Fruit fly (Drosophila melanogaster) whole organism, embryonic: ENCODE results near the gene CG10702.

ENCODE experiments used
- Atf3 ChIP-seq: fragments of 200-800 bp; sonication (Bioruptor generic); optimal IDR thresholded peaks from 3 replicates; lab custom pipeline; 2016; ENCODE audit warnings: missing biosample characterization, missing genetic modification characterization
- B-H2 ChIP-seq: fragments of 200-800 bp; sonication (Bioruptor generic); optimal IDR thresholded peaks from 2 replicates; lab custom pipeline; 2018; ENCODE audit warnings: missing biosample characterization, mild to moderate bottlenecking, missing genetic modification characterization
- BEAF-32 ChIP-seq: fragments of 200-800 bp; sonication (Bioruptor generic); optimal IDR thresholded peaks from 3 replicates; lab custom pipeline; 2017; ENCODE audit warnings: missing biosample characterization, missing genetic modification characterization, mild to moderate bottlenecking, moderate library complexity, missing genetic modification reagents
- CG10274 ChIP-seq: fragments of 200-800 bp; sonication (Bioruptor generic); optimal IDR thresholded peaks from 3 replicates; lab custom pipeline; 2017; ENCODE audit warnings: missing biosample characterization, mild to moderate bottlenecking, missing genetic modification characterization
- CG10462 ChIP-seq: fragments of 200-800 bp; sonication (Bioruptor generic); optimal IDR thresholded peaks from 2 replicates; lab custom pipeline; 2016; ENCODE audit warnings: missing biosample characterization, missing genetic modification characterization
- CG10959 ChIP-seq: fragments of 200-800 bp; sonication (Bioruptor generic); IDR thresholded peaks from 2 replicates; pipeline ENCODE4 v1.3.6; 2022; ENCODE audit warnings: missing biosample characterization, missing genetic modification characterization
- CG11504 ChIP-seq: fragments of 200-800 bp; sonication (Bioruptor generic); optimal IDR thresholded peaks from 3 replicates; lab custom pipeline; 2019; ENCODE audit warnings: missing biosample characterization, mild to moderate bottlenecking, missing genetic modification characterization, moderate library complexity
- CG14710 ChIP-seq: fragments of 200-800 bp; sonication (Bioruptor generic); optimal IDR thresholded peaks from 3 replicates; lab custom pipeline; 2019; ENCODE audit warnings: missing biosample characterization, mild to moderate bottlenecking, missing genetic modification characterization, moderate library complexity
- CG15601 ChIP-seq: fragments of 200-800 bp; sonication (Bioruptor generic); optimal IDR thresholded peaks from 3 replicates; lab custom pipeline; 2019; ENCODE audit warnings: missing biosample characterization, mild to moderate bottlenecking, missing genetic modification characterization, moderate library complexity
- CG1603 ChIP-seq: fragments of 200-800 bp; sonication (Bioruptor generic); optimal IDR thresholded peaks from 2 replicates; lab custom pipeline; 2019; ENCODE audit warnings: missing biosample characterization, mild to moderate bottlenecking, missing genetic modification characterization, moderate library complexity
- CG16779 ChIP-seq: fragments of 200-800 bp; sonication (Bioruptor generic); IDR thresholded peaks from 2 replicates; pipeline ENCODE4 v1.3.6; 2022; ENCODE audit warnings: missing biosample characterization, missing genetic modification characterization
- CG2116 ChIP-seq: fragments of 200-800 bp; sonication (Bioruptor generic); optimal IDR thresholded peaks from 3 replicates; lab custom pipeline; 2018; ENCODE audit warnings: missing biosample characterization, mild to moderate bottlenecking, missing genetic modification characterization
- CG4730 ChIP-seq: fragments of 200-800 bp; sonication (Bioruptor generic); IDR thresholded peaks from 2 replicates; pipeline ENCODE4 v1.3.6; 2022; ENCODE audit warnings: missing biosample characterization, missing genetic modification characterization
- CG7271 ChIP-seq: fragments of 200-800 bp; sonication (Bioruptor generic); optimal IDR thresholded peaks from 2 replicates; lab custom pipeline; 2018; ENCODE audit warnings: missing biosample characterization, mild to moderate bottlenecking, missing genetic modification characterization, moderate library complexity
- CG7372 ChIP-seq: fragments of 200-800 bp; sonication (Bioruptor generic); IDR thresholded peaks from 2 replicates; pipeline ENCODE4 v1.3.6; 2022; ENCODE audit warnings: missing biosample characterization, missing genetic modification characterization
- CG8359 ChIP-seq: fragments of 200-800 bp; sonication (Bioruptor generic); optimal IDR thresholded peaks from 2 replicates; lab custom pipeline; 2017; ENCODE audit warnings: missing biosample characterization, mild to moderate bottlenecking, missing genetic modification characterization, borderline replicate concordance
- CG8478 ChIP-seq: fragments of >200 bp; optimal IDR thresholded peaks from 2 replicates; lab custom pipeline; 2018
- CkIIα-i1 ChIP-seq: fragments of 200-800 bp; sonication (Bioruptor generic); IDR thresholded peaks from 2 replicates; pipeline ENCODE4 v1.3.6; 2022; ENCODE audit warnings: missing biosample characterization, missing genetic modification characterization
- CoRest ChIP-seq: fragments of 200-800 bp; sonication (Bioruptor generic); optimal IDR thresholded peaks from 3 replicates; lab custom pipeline; 2018; ENCODE audit warnings: missing biosample characterization, mild to moderate bottlenecking, missing genetic modification characterization, moderate library complexity
- CrebB ChIP-seq: fragments of 200-800 bp; sonication (Bioruptor generic); optimal IDR thresholded peaks from 3 replicates; lab custom pipeline; 2018; ENCODE audit warnings: missing biosample characterization, mild to moderate bottlenecking, missing genetic modification characterization
- Deaf1 ChIP-seq: fragments of 200-800 bp; optimal IDR thresholded peaks from 3 replicates; lab custom pipeline; 2019; ENCODE audit warnings: missing biosample characterization, mild to moderate bottlenecking, missing genetic modification characterization, moderate library complexity
- HHEX ChIP-seq: fragments of 200-800 bp; sonication (Bioruptor generic); optimal IDR thresholded peaks from 3 replicates; lab custom pipeline; 2017; ENCODE audit warnings: missing biosample characterization, mild to moderate bottlenecking, missing genetic modification characterization, missing genetic modification reagents
- Hr39 ChIP-seq: fragments of >200 bp; optimal IDR thresholded peaks from 2 replicates; lab custom pipeline; 2017
- Hr51 ChIP-seq, 2 experiments: fragments of 200-800 bp; sonication (Bioruptor generic); optimal IDR thresholded peaks; 2 replicates in 1 of 2; 3 replicates in 1 of 2; lab custom pipeline; 2016 to 2018; ENCODE audit warnings: missing biosample characterization in 2 of 2, missing genetic modification characterization in 2 of 2, mild to moderate bottlenecking in 1 of 2, moderate library complexity in 1 of 2
- Hsf ChIP-seq: fragments of 200-800 bp; sonication (Bioruptor generic); optimal IDR thresholded peaks from 3 replicates; lab custom pipeline; 2016; ENCODE audit warnings: missing biosample characterization, missing genetic modification characterization
- Jarid2 ChIP-seq: fragments of 200-800 bp; sonication (Bioruptor generic); optimal IDR thresholded peaks from 3 replicates; lab custom pipeline; 2017; ENCODE audit warnings: mild to moderate bottlenecking, missing biosample characterization, missing genetic modification reagents, missing genetic modification characterization
- Max ChIP-seq: fragments of 200-800 bp; sonication (Bioruptor generic); optimal IDR thresholded peaks from 2 replicates; lab custom pipeline; 2016; ENCODE audit warnings: missing biosample characterization, mild to moderate bottlenecking, missing genetic modification characterization
- Med ChIP-seq: fragments of 200-800 bp; sonication (Bioruptor generic); peaks from one replicate; lab custom pipeline; 2016; ENCODE audit warnings: missing biosample characterization, missing genetic modification characterization, mild to moderate bottlenecking, inconsistent platforms, moderate library complexity
- Nf-YB ChIP-seq: fragments of 200-800 bp; sonication (Bioruptor generic); optimal IDR thresholded peaks from 3 replicates; lab custom pipeline; 2019; ENCODE audit warnings: missing biosample characterization, mild to moderate bottlenecking, missing genetic modification characterization, moderate library complexity
- Optix ChIP-seq: fragments of 200-800 bp; sonication (Bioruptor generic); IDR thresholded peaks from 3 replicates; pipeline ENCODE4 v1.3.6; 2022; ENCODE audit warnings: missing biosample characterization, missing genetic modification characterization
- Six4 ChIP-seq: fragments of 200-800 bp; sonication (Bioruptor generic); optimal IDR thresholded peaks from 2 replicates; lab custom pipeline; 2016; ENCODE audit warnings: missing biosample characterization, missing genetic modification characterization
- cg ChIP-seq: fragments of 200-800 bp; sonication (Bioruptor generic); optimal IDR thresholded peaks from 3 replicates; lab custom pipeline; 2019; ENCODE audit warnings: missing biosample characterization, mild to moderate bottlenecking, missing genetic modification characterization, moderate library complexity
- crp ChIP-seq, 2 experiments: fragments of 200-800 bp; sonication (Bioruptor generic); optimal IDR thresholded peaks; 2 replicates in 1 of 2; 3 replicates in 1 of 2; lab custom pipeline; 2017; ENCODE audit warnings: missing biosample characterization in 2 of 2, missing genetic modification characterization in 2 of 2, mild to moderate bottlenecking in 1 of 2, moderate library complexity in 1 of 2
- gcm ChIP-seq: fragments of 200-800 bp; sonication (Bioruptor generic); optimal IDR thresholded peaks from 2 replicates; lab custom pipeline; 2019; ENCODE audit warnings: missing biosample characterization, mild to moderate bottlenecking, missing genetic modification characterization, moderate library complexity
- gsb ChIP-seq: fragments of 200-800 bp; sonication (Bioruptor generic); IDR thresholded peaks from 2 replicates; pipeline ENCODE4 v1.3.6; 2022; ENCODE audit warnings: missing biosample characterization, missing genetic modification characterization
- hbn ChIP-seq: fragments of 200-800 bp; sonication (Bioruptor generic); IDR thresholded peaks from 2 replicates; pipeline ENCODE4 v1.3.6; 2022; ENCODE audit warnings: missing biosample characterization, missing genetic modification characterization; ENCODE audit not compliant: partially characterized antibody
- lilli ChIP-seq: fragments of 200-800 bp; sonication (Bioruptor generic); optimal IDR thresholded peaks from 3 replicates; lab custom pipeline; 2016; ENCODE audit warnings: missing biosample characterization, missing genetic modification characterization
- pb ChIP-seq: fragments of 200-800 bp; sonication (Bioruptor generic); optimal IDR thresholded peaks from 3 replicates; lab custom pipeline; 2016; ENCODE audit warnings: missing biosample characterization, missing genetic modification characterization
- prd ChIP-seq, 3 experiments: fragments of >200 bp in 2 of 3; fragments of 200-800 bp in 1 of 3; sonication (Bioruptor generic) in 1 of 3; optimal IDR thresholded peaks in 2 of 3; IDR thresholded peaks in 1 of 3; 2 replicates in 2 of 3; 3 replicates in 1 of 3; pipeline versions ENCODE4 v1.3.6 to Lab custom; 2017 to 2022; ENCODE audit warnings: missing biosample characterization in 1 of 3, missing genetic modification characterization in 1 of 3
- scrt ChIP-seq: fragments of 200-800 bp; sonication (Bioruptor generic); optimal IDR thresholded peaks from 2 replicates; lab custom pipeline; 2018; ENCODE audit warnings: missing biosample characterization, mild to moderate bottlenecking, missing genetic modification characterization, moderate library complexity
- seq ChIP-seq: fragments of 200-800 bp; sonication (Bioruptor generic); IDR thresholded peaks from 2 replicates; pipeline ENCODE4 v1.3.6; 2022; ENCODE audit warnings: missing biosample characterization, missing genetic modification characterization
- sim ChIP-seq: fragments of 200-800 bp; sonication (Bioruptor generic); IDR thresholded peaks from 2 replicates; pipeline ENCODE4 v1.3.6; 2022; ENCODE audit warnings: missing biosample characterization, missing genetic modification characterization
- sob ChIP-seq: fragments of 200-800 bp; sonication (Bioruptor generic); IDR thresholded peaks from 2 replicates; pipeline ENCODE4 v1.3.6; 2022; ENCODE audit warnings: missing biosample characterization, missing genetic modification characterization
- sqz ChIP-seq: fragments of 200-800 bp; sonication (Bioruptor generic); optimal IDR thresholded peaks from 3 replicates; lab custom pipeline; 2018; ENCODE audit warnings: missing biosample characterization, mild to moderate bottlenecking, missing genetic modification characterization
- tap ChIP-seq: fragments of 200-800 bp; optimal IDR thresholded peaks from 3 replicates; lab custom pipeline; 2019; ENCODE audit warnings: missing biosample characterization, mild to moderate bottlenecking, missing genetic modification characterization, moderate library complexity
- twi ChIP-seq: fragments of 200-800 bp; optimal IDR thresholded peaks from 2 replicates; lab custom pipeline; 2019; ENCODE audit warnings: missing biosample characterization, mild to moderate bottlenecking, missing genetic modification characterization, moderate library complexity
- zf30C ChIP-seq: fragments of 200-800 bp; sonication (Bioruptor generic); optimal IDR thresholded peaks from 3 replicates; lab custom pipeline; 2018; ENCODE audit warnings: missing biosample characterization, mild to moderate bottlenecking, missing genetic modification characterization
- zfh1 ChIP-seq: fragments of 200-800 bp; sonication (Bioruptor generic); IDR thresholded peaks from 3 replicates; pipeline ENCODE4 v1.3.6; 2022; ENCODE audit warnings: missing biosample characterization, missing genetic modification characterization

CG10702 gene

DNA sequence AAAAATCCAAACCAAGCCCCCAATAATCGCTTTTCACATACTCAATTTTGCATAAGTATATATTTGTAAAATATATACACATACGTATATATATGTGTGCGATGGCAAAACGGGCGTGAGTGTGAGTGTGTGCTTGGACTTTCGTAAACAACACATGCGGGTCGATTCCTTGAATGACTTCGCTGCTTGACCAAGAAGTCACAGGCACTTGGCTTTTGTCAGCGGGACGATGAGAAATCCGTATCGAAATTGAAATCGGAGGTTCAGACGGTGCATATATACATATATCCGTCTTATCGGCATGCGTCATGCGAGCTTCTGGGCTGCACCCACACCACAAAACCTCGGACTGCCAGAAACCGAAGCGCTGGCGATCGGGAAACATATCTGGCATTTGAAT lies 34.6 kb downstream of the CG10702 start:
- TF ChIP-seq CG16779 (GFP tag; lab: Robert Waterston, UW), result no peak
- no peak for TF ChIP-seq gsb
- peak; percentile 72 for TF ChIP-seq cg (GFP tag; lab: Kevin White, UChicago)
- peak; percentile 42 for TF ChIP-seq Deaf1 (tag; lab: Kevin White, UChicago)
- peak; percentile 66 for TF ChIP-seq gcm (GFP tag; lab: Kevin White, UChicago)

- TF ChIP-seq sob (GFP tag; lab: Robert Waterston, UW) (peak; percentile 35; the same call in 1 of the 2 replicates), zf30C (GFP tag; lab: Kevin White, UChicago) (no peak), HHEX (no peak), Optix (GFP tag; lab: Robert Waterston, UW) (no peak), Nf-YB (GFP tag; lab: Kevin White, UChicago) (no peak), CG10274 (GFP tag; lab: Kevin White, UChicago) (no peak), sqz (GFP tag; lab: Kevin White, UChicago) (no peak), pb (no peak), CG10462 (GFP tag; lab: Kevin White, UChicago) (no peak), lilli (GFP tag; lab: Kevin White, UChicago) (peak; percentile 10), crp (GFP tag; optimal IDR thresholded peaks at IDR 0.05; lab: Kevin White, UChicago) (peak in 1 of 2 experiments; percentile 74), CG7271 (no peak), BEAF-32 (GFP tag; lab: Kevin White, UChicago) (peak; percentile 84), CG7372 (GFP tag; lab: Robert Waterston, UW) (no peak), Max (GFP tag; lab: Kevin White, UChicago) (no peak), twi (tag; lab: Kevin White, UChicago) (peak; percentile 77), CoRest (tag; lab: Kevin White, UChicago) (no peak), tap (tag; lab: Kevin White, UChicago) (no peak), seq (no peak), B-H2 (GFP tag; lab: Kevin White, UChicago) (no peak), Med (peak; percentile 80), Six4 (GFP tag; lab: Kevin White, UChicago) (no peak), CG8359 (GFP tag; lab: Kevin White, UChicago) (no peak), CG14710 (tag; lab: Kevin White, UChicago) (peak; percentile 27), scrt (GFP tag; lab: Kevin White, UChicago) (peak; percentile 17), sim (GFP tag; lab: Robert Waterston, UW) (no peak), CG4730 (no peak), Hr39 (lab: Kevin White, UChicago) (no peak), CG11504 (tag; lab: Kevin White, UChicago) (peak; percentile 23), CrebB (tag; lab: Kevin White, UChicago) (no peak), CG10959 (GFP tag; lab: Robert Waterston, UW) (no peak), CG1603 (tag; lab: Kevin White, UChicago) (peak; percentile 50), hbn (GFP tag; lab: Robert Waterston, UW) (peak; percentile 55), CG2116 (GFP tag; lab: Kevin White, UChicago) (peak; percentile 73), CG15601 (tag; lab: Kevin White, UChicago) (no peak), CkIIα-i1 (no peak), zfh1 (GFP tag; lab: Robert Waterston, UW) (no peak), CG8478 (lab: Kevin White, UChicago) (no peak), Jarid2 (GFP tag; lab: Kevin White, UChicago) (no peak), prd (optimal IDR thresholded peaks at IDR 0.05; lab: Kevin White, UChicago) (no peak), prd (GFP tag; IDR thresholded peaks at IDR 0.05; lab: Robert Waterston, UW) (no peak), Hr51 (GFP tag; optimal IDR thresholded peaks at IDR 0.05; lab: Kevin White, UChicago) (no peak), Atf3 (GFP tag; lab: Kevin White, UChicago) (no peak), Hsf (GFP tag; lab: Kevin White, UChicago) (no peak)
These were observed 35.3 kb downstream of the CG10702 start, which contains the start of the genes mib2 and CG31800 for dm6 chr2L:19034213-19034929. TSS of gene mib2 (plus strand) at chr2L:19034444. TSS of gene CG31800 (minus strand) at chr2L:19034576.
